Worm (Caenorhabditis elegans) whole organism, L4 larva: Measurements from ENCODE around the gene asp-12.
"Not testable (repeated sequence)": the region's sequence is repeated elsewhere in the genome, so short reads cannot be mapped to it uniquely, and the experiment has no call there.

ENCODE experiments used
- Y75B8A.6 ChIP-seq: fragments of 200-800 bp; sonication (Bioruptor generic); IDR thresholded peaks from 2 replicates; pipeline ENCODE4 v1.3.6; 2022; ENCODE audit warnings: missing genetic modification reagents, missing genetic modification characterization, missing compliant biosample characterization
- dpl-1 ChIP-seq: fragments of 150-350 bp; optimal IDR thresholded peaks from 2 replicates; lab custom pipeline; 2014; ENCODE audit warnings: missing biosample characterization, missing genetic modification reagents, missing genetic modification characterization
- lsy-2 ChIP-seq, 2 experiments: fragments of 150-350 bp in 1 of 2; sonication (generic microtip) in 1 of 2; optimal IDR thresholded peaks; 2 replicates each; lab custom pipeline; 2014 to 2017; ENCODE audit warnings: missing biosample characterization in 2 of 2, missing genetic modification characterization in 2 of 2
- mxl-2 ChIP-seq: fragments of 200-800 bp; sonication (Bioruptor generic); conservative IDR thresholded peaks from 2 replicates; pipeline ENCODE4 v1.3.6; 2022; ENCODE audit warnings: missing genetic modification reagents, missing genetic modification characterization, missing compliant biosample characterization
- nhr-41 ChIP-seq: fragments of 200-800 bp; sonication (Bioruptor generic); IDR thresholded peaks from 2 replicates; pipeline ENCODE4 v1.3.6; 2022; ENCODE audit warnings: missing genetic modification reagents, missing genetic modification characterization, missing compliant biosample characterization
- nhr-76 ChIP-seq: fragments of 150-350 bp; optimal IDR thresholded peaks from 2 replicates; lab custom pipeline; 2014; ENCODE audit warnings: missing biosample characterization, missing genetic modification characterization
- snpc-1.2 ChIP-seq: fragments of 200-800 bp; sonication (Bioruptor generic); IDR thresholded peaks from 2 replicates; pipeline ENCODE4 v1.3.6; 2022; ENCODE audit warnings: missing genetic modification reagents, missing genetic modification characterization, missing compliant biosample characterization
- unc-62 ChIP-seq, 3 experiments: fragments of 150-350 bp in 1 of 3; sonication (generic microtip); optimal IDR thresholded peaks in 2 of 3; peaks in 1 of 3; 1 replicate in 1 of 3; 2 replicates in 2 of 3; lab custom pipeline; 2014 to 2017; ENCODE audit warnings: missing biosample characterization in 3 of 3, missing genetic modification characterization in 3 of 3, missing genetic modification reagents in 3 of 3, missing genotype in 1 of 3
- zfp-3 ChIP-seq: fragments of 200-800 bp; sonication (Bioruptor generic); conservative IDR thresholded peaks from 2 replicates; pipeline ENCODE4 v1.3.6; 2022; ENCODE audit warnings: missing genetic modification reagents, missing genetic modification characterization, missing compliant biosample characterization

- TF ChIP-seq lsy-2 (tag; optimal IDR thresholded peaks at IDR 0.05; lab: Kevin White, UChicago); nhr-76 (tag; lab: Kevin White, UChicago); nhr-41 (GFP tag; lab: Robert Waterston, UW); snpc-1.2 (GFP tag; lab: Robert Waterston, UW); Y75B8A.6; zfp-3 (GFP tag; lab: Robert Waterston, UW); unc-62 (GFP tag; optimal IDR thresholded peaks at IDR 0.05 in 1 of 2; lab: Kevin White, UChicago); unc-62 (tag; optimal IDR thresholded peaks at IDR 0.05; lab: Kevin White, UChicago); dpl-1 (GFP tag; lab: Kevin White, UChicago); mxl-2 (GFP tag; lab: Robert Waterston, UW): not testable (repeated sequence)
These were observed 45.8 kb downstream of the asp-12 start for ce11 chrV:8314782-8315181.
